Worm (Caenorhabditis elegans): ENCODE data around the gene F07E5.9.

F07E5.9 gene

ce11 chrII:2080425-2080824, at the start of gene F07E5.9:
Gene F07E5.9, minus strand, starts transcription at chrII:2080525.
- TF ChIP-seq mel-28 (tag; optimal IDR thresholded peaks at IDR 0.05; ENCODE audit: borderline replicate concordance) (no peak), mxl-1 (tag; optimal IDR thresholded peaks at IDR 0.05) (no peak), unc-62 (GFP tag; optimal IDR thresholded peaks at IDR 0.05) (no peak), cebp-1 (GFP tag; IDR thresholded peaks at IDR 0.05) (no peak), cebp-1 (tag; optimal IDR thresholded peaks at IDR 0.05) (no peak), F10E7.11 (tag; optimal IDR thresholded peaks at IDR 0.05) (no peak), hmg-1.2 (GFP tag; IDR thresholded peaks at IDR 0.05) (no peak), lin-35 (GFP tag; optimal IDR thresholded peaks at IDR 0.05) (no peak), bed-1 (GFP tag; IDR thresholded peaks at IDR 0.05) (no peak), F39B2.1 (GFP tag; IDR thresholded peaks at IDR 0.05) (no peak), B0019.2 (GFP tag; conservative IDR thresholded peaks at IDR 0.05) (no peak), sdz-38 (tag; optimal IDR thresholded peaks at IDR 0.05) (no peak), madf-3 (GFP tag; IDR thresholded peaks at IDR 0.05) (no peak), cebp-2 (GFP tag; IDR thresholded peaks at IDR 0.05) (no peak), lin-54 (GFP tag; optimal IDR thresholded peaks at IDR 0.05) (no peak)

ce11 chrII:2122762-2123161, 42.4 kb upstream of the F07E5.9 start:
- TF ChIP-seq mxl-1 (tag; optimal IDR thresholded peaks at IDR 0.05) (no peak), dpff-1 (tag; optimal IDR thresholded peaks at IDR 0.05) (no peak), mel-28 (tag; optimal IDR thresholded peaks at IDR 0.05; ENCODE audit: borderline replicate concordance) (no peak), snpc-4 (GFP tag; optimal IDR thresholded peaks at IDR 0.05) (no peak), snpc-4 (tag; optimal IDR thresholded peaks at IDR 0.05) (no peak), rcor-1 (GFP tag; IDR thresholded peaks at IDR 0.05) (no peak), snpc-3.4 (tag; optimal IDR thresholded peaks at IDR 0.05) (no peak), F37B4.10 (GFP tag; IDR thresholded peaks at IDR 0.05) (no peak)

- TF ChIP-seq ceh-100 (GFP tag; IDR thresholded peaks at IDR 0.05) (no peak), C06A6.2 (GFP tag; conservative IDR thresholded peaks at IDR 0.05) (no peak), unc-130 (GFP tag; optimal IDR thresholded peaks at IDR 0.05) (no peak), hmg-20 (GFP tag; IDR thresholded peaks at IDR 0.05) (no peak), Y56A3A.18 (GFP tag; IDR thresholded peaks at IDR 0.05) (no peak), ztf-25 (GFP tag; IDR thresholded peaks at IDR 0.05) (no peak), F10E7.11 (tag; optimal IDR thresholded peaks at IDR 0.05) (no peak), F23B12.7 (tag; optimal IDR thresholded peaks at IDR 0.05; ENCODE audit: insufficient read depth) (no peak), let-526 (GFP tag; IDR thresholded peaks at IDR 0.05) (no peak), hlh-26 (GFP tag; conservative IDR thresholded peaks at IDR 0.05) (no peak), B0035.1 (tag; optimal IDR thresholded peaks at IDR 0.05) (no peak), nhr-90 (tag; optimal IDR thresholded peaks at IDR 0.05) (no peak)
Measured at ce11 chrII:2122091-2122490, 41.8 kb upstream of the F07E5.9 start, which contains the start of gene math-37. Gene math-37, minus strand, starts transcription at chrII:2122191.

ce11 chrII:2116794-2117193, 36.5 kb upstream of the F07E5.9 start, which contains the start of gene srh-195:
Gene srh-195, minus strand, starts transcription at chrII:2116894.
- TF ChIP-seq rec-8 (tag; optimal IDR thresholded peaks at IDR 0.05) (no peak), F57A8.1 (GFP tag; optimal IDR thresholded peaks at IDR 0.05) (no peak), athp-1 (tag; optimal IDR thresholded peaks at IDR 0.05) (no peak), tbx-9 (tag; optimal IDR thresholded peaks at IDR 0.05; ENCODE audit: borderline replicate concordance) (no peak)
